Worm (Caenorhabditis elegans) whole organism, L4 larva: ENCODE results near the gene F54A3.5.
A peak's percentile ranks its signal among the peaks of the same experiment; 100 is the strongest.

Experiments
- F10B5.3 ChIP-seq: sonication (generic microtip); optimal IDR thresholded peaks from 2 replicates; lab custom pipeline; 2016; ENCODE audit warnings: mild to moderate bottlenecking, missing genetic modification characterization, missing compliant biosample characterization
- F26F4.8 ChIP-seq: fragments of 200-800 bp; sonication (Bioruptor generic); conservative IDR thresholded peaks from 2 replicates; pipeline ENCODE4 v1.3.6; 2022; ENCODE audit warnings: missing genetic modification characterization, missing compliant biosample characterization
- F44E2.7 ChIP-seq: fragments of 200-800 bp; sonication (Bioruptor generic); IDR thresholded peaks from 2 replicates; pipeline ENCODE4 v2.1.2; 2022; ENCODE audit warnings: missing genetic modification characterization, missing compliant biosample characterization
- Y105C5A.15 ChIP-seq: fragments of 200-800 bp; sonication (Bioruptor generic); IDR thresholded peaks from 2 replicates; pipeline ENCODE4 v1.3.6; 2022; ENCODE audit warnings: missing genetic modification characterization, missing compliant biosample characterization
- Y48G9A.11 ChIP-seq: fragments of 200-800 bp; sonication (Bioruptor generic); IDR thresholded peaks from 2 replicates; pipeline ENCODE4 v1.3.6; 2022; ENCODE audit warnings: missing genetic modification reagents, missing genetic modification characterization, missing compliant biosample characterization
- Y5F2A.4 ChIP-seq: fragments of 200-800 bp; sonication (Bioruptor generic); optimal IDR thresholded peaks from 2 replicates; lab custom pipeline; 2018; ENCODE audit warnings: mild to moderate bottlenecking, missing genetic modification characterization, missing compliant biosample characterization
- ZK546.5 ChIP-seq, 2 experiments: sonication (generic microtip); optimal IDR thresholded peaks; 2 replicates each; lab custom pipeline; 2017; ENCODE audit warnings: missing biosample characterization in 2 of 2, missing genetic modification characterization in 2 of 2
- aha-1 ChIP-seq: fragments of 150-350 bp; peaks from one replicate; lab custom pipeline; 2014; ENCODE audit warnings: missing biosample characterization, missing genetic modification characterization
- ama-1 ChIP-seq: fragments of 150-350 bp; optimal IDR thresholded peaks from 2 replicates; lab custom pipeline; 2014; ENCODE audit warnings: inconsistent platforms, mixed read lengths
- arid-1 ChIP-seq: fragments of 200-800 bp; sonication (Bioruptor generic); conservative IDR thresholded peaks from 2 replicates; pipeline ENCODE4 v1.3.6; 2022; ENCODE audit warnings: missing genetic modification reagents, missing genetic modification characterization, missing compliant biosample characterization
- ceh-28 ChIP-seq: fragments of 150-350 bp; optimal IDR thresholded peaks from 2 replicates; lab custom pipeline; 2014; ENCODE audit warnings: missing biosample characterization, missing genetic modification reagents, missing genetic modification characterization
- ceh-44 ChIP-seq: fragments of 200-800 bp; sonication (Bioruptor generic); IDR thresholded peaks from 2 replicates; pipeline ENCODE4 v1.3.6; 2022; ENCODE audit warnings: missing genetic modification reagents, missing genetic modification characterization, missing compliant biosample characterization
- ceh-62 ChIP-seq: sonication (generic microtip); optimal IDR thresholded peaks from 2 replicates; lab custom pipeline; 2017; ENCODE audit warnings: missing biosample characterization, missing genetic modification characterization
- ceh-82 ChIP-seq: sonication (generic microtip); optimal IDR thresholded peaks from 2 replicates; lab custom pipeline; 2017; ENCODE audit warnings: missing biosample characterization, missing genetic modification characterization
- gei-8 ChIP-seq: fragments of 200-800 bp; sonication (Bioruptor generic); optimal IDR thresholded peaks from 2 replicates; lab custom pipeline; 2018; ENCODE audit warnings: mild to moderate bottlenecking, missing genetic modification characterization, missing compliant biosample characterization
- hlh-30 ChIP-seq: sonication (generic microtip); optimal IDR thresholded peaks from 2 replicates; lab custom pipeline; 2017; ENCODE audit warnings: antibody characterized with exemption, mild to moderate bottlenecking, missing genetic modification characterization, missing compliant biosample characterization; ENCODE audit not compliant: insufficient read depth
- jun-1 ChIP-seq: fragments of 150-350 bp; optimal IDR thresholded peaks from 2 replicates; lab custom pipeline; 2014; ENCODE audit warnings: missing biosample characterization, missing genetic modification reagents, missing genetic modification characterization
- lin-38 ChIP-seq: fragments of 200-800 bp; sonication (Bioruptor generic); IDR thresholded peaks from 2 replicates; pipeline ENCODE4 v1.3.6; 2022; ENCODE audit warnings: missing genetic modification reagents, missing genetic modification characterization, missing compliant biosample characterization
- lsy-2 ChIP-seq, 2 experiments: fragments of 150-350 bp in 1 of 2; sonication (generic microtip) in 1 of 2; optimal IDR thresholded peaks; 2 replicates each; lab custom pipeline; 2014 to 2017; ENCODE audit warnings: missing biosample characterization in 2 of 2, missing genetic modification characterization in 2 of 2
- madf-5 ChIP-seq, 2 experiments: fragments of 200-800 bp; sonication (Bioruptor generic); IDR thresholded peaks; 2 replicates each; pipeline ENCODE4 v1.3.6; 2022; ENCODE audit warnings: missing compliant biosample characterization in 2 of 2, missing genetic modification characterization in 2 of 2
- madf-9 ChIP-seq: fragments of 200-800 bp; sonication (Bioruptor generic); conservative IDR thresholded peaks from 2 replicates; pipeline ENCODE4 v1.3.6; 2022; ENCODE audit warnings: missing genetic modification reagents, missing genetic modification characterization, missing compliant biosample characterization
- mdl-1 ChIP-seq, 2 experiments: fragments of 150-350 bp in 1 of 2; sonication (generic microtip) in 1 of 2; optimal IDR thresholded peaks; 2 replicates each; lab custom pipeline; 2014 to 2017; ENCODE audit warnings: missing biosample characterization in 2 of 2, missing genetic modification characterization in 2 of 2
- mep-1 ChIP-seq: fragments of 150-350 bp; sonication (generic microtip); optimal IDR thresholded peaks from 3 replicates; lab custom pipeline; 2014; ENCODE audit warnings: missing biosample characterization, missing genetic modification characterization
- mes-2 ChIP-seq: sonication (generic microtip); optimal IDR thresholded peaks from 2 replicates; lab custom pipeline; 2016; ENCODE audit warnings: missing genotype, mild to moderate bottlenecking, missing genetic modification characterization, missing compliant biosample characterization; ENCODE audit not compliant: poor library complexity, severe bottlenecking
- mxl-3 ChIP-seq: fragments of 200-800 bp; sonication (Bioruptor generic); optimal IDR thresholded peaks from 2 replicates; lab custom pipeline; 2018; ENCODE audit warnings: mild to moderate bottlenecking, missing genetic modification characterization, missing compliant biosample characterization
- nhr-10 ChIP-seq: fragments of 150-350 bp; optimal IDR thresholded peaks from 2 replicates; lab custom pipeline; 2014; ENCODE audit warnings: missing biosample characterization, missing genetic modification characterization
- nhr-237 ChIP-seq: sonication (generic microtip); optimal IDR thresholded peaks from 2 replicates; lab custom pipeline; 2017; ENCODE audit warnings: missing biosample characterization, missing genetic modification characterization
- nhr-42 ChIP-seq: fragments of 200-800 bp; sonication (Bioruptor generic); IDR thresholded peaks from 2 replicates; pipeline ENCODE4 v1.3.6; 2022; ENCODE audit warnings: missing genetic modification characterization, missing compliant biosample characterization
- nhr-48 ChIP-seq: sonication (generic microtip); optimal IDR thresholded peaks from 2 replicates; lab custom pipeline; 2016; ENCODE audit warnings: mild to moderate bottlenecking, missing genetic modification characterization, missing compliant biosample characterization
- nhr-77 ChIP-seq: fragments of 150-350 bp; optimal IDR thresholded peaks from 2 replicates; lab custom pipeline; 2014; ENCODE audit warnings: missing biosample characterization, missing genetic modification characterization
- pqm-1 ChIP-seq: sonication (generic microtip); optimal IDR thresholded peaks from 2 replicates; lab custom pipeline; 2017; ENCODE audit warnings: missing biosample characterization, missing genetic modification characterization
- set-16 ChIP-seq: fragments of 200-800 bp; sonication (Bioruptor generic); IDR thresholded peaks from 2 replicates; pipeline ENCODE4 v1.3.6; 2022; ENCODE audit warnings: missing genetic modification reagents, missing genetic modification characterization, missing compliant biosample characterization
- snpc-4 ChIP-seq: fragments of 150-350 bp; optimal IDR thresholded peaks from 2 replicates; lab custom pipeline; 2014; ENCODE audit warnings: missing biosample characterization, missing genetic modification characterization
- spr-3 ChIP-seq: fragments of 200-800 bp; sonication (Bioruptor generic); optimal IDR thresholded peaks from 2 replicates; lab custom pipeline; 2018; ENCODE audit warnings: mild to moderate bottlenecking, missing genetic modification characterization, missing compliant biosample characterization
- unc-39 ChIP-seq: sonication (generic microtip); optimal IDR thresholded peaks from 2 replicates; lab custom pipeline; 2017; ENCODE audit warnings: missing biosample characterization, missing genetic modification characterization
- unc-62 ChIP-seq, 3 experiments: fragments of 150-350 bp in 1 of 3; sonication (generic microtip); optimal IDR thresholded peaks in 2 of 3; peaks in 1 of 3; 1 replicate in 1 of 3; 2 replicates in 2 of 3; lab custom pipeline; 2014 to 2017; ENCODE audit warnings: missing biosample characterization in 3 of 3, missing genetic modification characterization in 3 of 3, missing genetic modification reagents in 3 of 3, missing genotype in 1 of 3
- vab-7 ChIP-seq: fragments of 200-800 bp; sonication (Bioruptor generic); IDR thresholded peaks from 2 replicates; pipeline ENCODE4 v1.3.6; 2022; ENCODE audit warnings: missing genetic modification reagents, missing genetic modification characterization, missing compliant biosample characterization
- zfp-2 ChIP-seq: sonication (generic microtip); optimal IDR thresholded peaks from 2 replicates; lab custom pipeline; 2016; ENCODE audit warnings: mild to moderate bottlenecking, missing genetic modification characterization, missing compliant biosample characterization
- zfp-3 ChIP-seq: fragments of 200-800 bp; sonication (Bioruptor generic); conservative IDR thresholded peaks from 2 replicates; pipeline ENCODE4 v1.3.6; 2022; ENCODE audit warnings: missing genetic modification reagents, missing genetic modification characterization, missing compliant biosample characterization
- ztf-7 ChIP-seq: fragments of 150-350 bp; optimal IDR thresholded peaks from 2 replicates; lab custom pipeline; 2014; ENCODE audit warnings: missing biosample characterization, missing genetic modification characterization

The F54A3.5 gene

ce11 chrII:2219880-2220279 lies 5.6 kb downstream of the F54A3.5 start, which contains the start of gene Y59C2A.3 (continued):
- no peak for TF ChIP-seq mdl-1 (tag; optimal IDR thresholded peaks at IDR 0.05; lab: Kevin White, UChicago)
- peak in 1 of 2 experiments; percentile 51 for TF ChIP-seq lsy-2 (tag; optimal IDR thresholded peaks at IDR 0.05; lab: Kevin White, UChicago)
- no peak for TF ChIP-seq nhr-10
- peak; percentile 72 for TF ChIP-seq mes-2 (tag; lab: Kevin White, UChicago)
- TF ChIP-seq set-16 (GFP tag; lab: Robert Waterston, UW) = peak; percentile 80
- no peak for TF ChIP-seq ceh-28 (tag; lab: Kevin White, UChicago)
- no peak for TF ChIP-seq pqm-1 (tag; lab: Kevin White, UChicago)
- no peak for TF ChIP-seq ceh-44 (GFP tag; lab: Robert Waterston, UW)
- TF ChIP-seq nhr-77 (tag; lab: Kevin White, UChicago) = no peak
- no peak for TF ChIP-seq Y5F2A.4
- TF ChIP-seq F10B5.3 (tag; lab: Kevin White, UChicago) = no peak
- peak; percentile 58 for TF ChIP-seq aha-1 (tag; lab: Kevin White, UChicago)
- TF ChIP-seq madf-9 = no peak
- TF ChIP-seq lin-38 = peak; percentile 77
- no peak for TF ChIP-seq ztf-7 (tag; lab: Kevin White, UChicago)
- no peak for TF ChIP-seq ama-1 (lab: Kevin White, UChicago)
- TF ChIP-seq ceh-62 (tag; lab: Kevin White, UChicago) = no peak
- TF ChIP-seq nhr-42 (GFP tag; lab: Robert Waterston, UW) = no peak
- TF ChIP-seq ZK546.5 (tag; optimal IDR thresholded peaks at IDR 0.05; lab: Kevin White, UChicago) = no peak
- no peak for TF ChIP-seq F44E2.7
- TF ChIP-seq gei-8 = no peak
- no peak for TF ChIP-seq madf-5 (GFP tag; IDR thresholded peaks at IDR 0.05; lab: Robert Waterston, UW)
- TF ChIP-seq F26F4.8 (GFP tag; lab: Robert Waterston, UW) = no peak
- peak; percentile 52 for TF ChIP-seq hlh-30

DNA sequence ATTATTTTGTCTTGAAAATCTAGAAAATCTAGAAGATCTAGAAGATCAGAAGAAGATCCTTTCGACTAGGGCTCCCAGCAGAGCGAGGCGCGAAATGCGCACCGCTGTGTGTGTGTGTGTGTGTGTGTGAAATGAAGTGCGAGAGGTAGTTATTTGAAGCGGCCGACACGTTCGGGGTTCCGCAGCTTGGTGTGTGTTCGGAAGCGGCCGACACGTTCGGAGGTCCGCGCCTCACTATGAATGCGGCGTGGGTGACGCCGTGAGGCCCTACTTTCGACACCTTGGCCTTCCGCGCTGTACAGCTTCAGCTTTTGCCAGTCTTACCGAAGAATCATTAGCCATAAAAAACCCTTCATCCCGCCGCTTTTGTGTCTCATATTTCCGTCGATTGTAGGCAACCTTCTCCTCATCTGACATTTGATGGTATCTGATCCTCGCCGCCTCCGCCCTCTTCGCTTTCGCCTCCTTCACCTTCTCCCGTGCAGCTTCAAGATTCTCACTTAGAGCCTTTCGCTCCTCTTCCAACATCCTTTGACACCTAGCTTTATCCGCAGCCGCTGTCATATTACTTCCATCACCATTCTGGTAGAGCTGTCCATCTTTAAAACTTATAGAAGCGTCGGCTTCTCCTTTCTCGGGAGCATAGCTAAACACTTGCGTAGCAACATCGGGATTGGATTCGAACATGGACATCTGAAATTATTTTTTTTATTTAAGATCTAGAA lies 8.4 kb downstream of the F54A3.5 start:
- TF ChIP-seq jun-1 (tag; lab: Kevin White, UChicago) (no peak), unc-39 (tag; lab: Kevin White, UChicago) (no peak), aha-1 (tag; lab: Kevin White, UChicago) (peak; percentile 96), Y5F2A.4 (no peak), mxl-3 (GFP tag; lab: Kevin White, UChicago) (no peak), zfp-3 (GFP tag; lab: Robert Waterston, UW) (no peak), arid-1 (GFP tag; lab: Robert Waterston, UW) (no peak), unc-62 (GFP tag; optimal IDR thresholded peaks at IDR 0.05 in 1 of 2; lab: Kevin White, UChicago) (peak in 1 of 2 experiments; percentile 90), unc-62 (tag; optimal IDR thresholded peaks at IDR 0.05; lab: Kevin White, UChicago) (no peak), mep-1 (tag; lab: Kevin White, UChicago) (no peak), ztf-7 (tag; lab: Kevin White, UChicago) (no peak), Y48G9A.11 (GFP tag; lab: Robert Waterston, UW) (no peak), ceh-82 (tag; lab: Kevin White, UChicago) (no peak), set-16 (GFP tag; lab: Robert Waterston, UW) (peak; percentile 53; the same call in 1 of the 2 replicates), vab-7 (GFP tag; lab: Robert Waterston, UW) (no peak), Y105C5A.15 (GFP tag; lab: Robert Waterston, UW) (no peak), nhr-48 (tag; lab: Kevin White, UChicago) (no peak), snpc-4 (no peak), nhr-237 (tag; lab: Kevin White, UChicago) (no peak), spr-3 (no peak), zfp-2 (no peak)
